Fruit fly (Drosophila melanogaster) whole organism, wandering third instar larva: ENCODE data around the gene RtGEF.

Experiments
- Abd-B ChIP-seq: fragments of >200 bp; optimal IDR thresholded peaks from 2 replicates; lab custom pipeline; 2017; ENCODE audit warnings: missing biosample characterization, missing genetic modification characterization
- CG32264 ChIP-seq: fragments of 200-800 bp; sonication (Bioruptor generic); optimal IDR thresholded peaks from 2 replicates; lab custom pipeline; 2016; ENCODE audit warnings: missing biosample characterization, missing genetic modification characterization
- CG9705 ChIP-seq: fragments of 200-800 bp; sonication (Bioruptor generic); optimal IDR thresholded peaks from 2 replicates; lab custom pipeline; 2018; ENCODE audit warnings: missing biosample characterization, mild to moderate bottlenecking, missing genetic modification characterization
- CrebA ChIP-seq: fragments of 200-800 bp; sonication (Bioruptor generic); optimal IDR thresholded peaks from 2 replicates; lab custom pipeline; 2016; ENCODE audit warnings: missing biosample characterization, mild to moderate bottlenecking, missing genetic modification characterization, borderline replicate concordance
- Dfd ChIP-seq: fragments of >200 bp; optimal IDR thresholded peaks from 2 replicates; lab custom pipeline; 2017; ENCODE audit warnings: missing biosample characterization, missing genetic modification characterization
- Dif ChIP-seq: fragments of 200-275, 200-300 bp; sonication (Bioruptor generic); optimal IDR thresholded peaks from 2 replicates; lab custom pipeline; 2018; ENCODE audit warnings: missing biosample characterization, missing genetic modification characterization; ENCODE audit not compliant: partially characterized antibody
- GATAd ChIP-seq: sonication (Bioruptor generic); optimal IDR thresholded peaks from 2 replicates; lab custom pipeline; 2016; ENCODE audit warnings: missing biosample characterization, missing genetic modification characterization
- HLH106 ChIP-seq: fragments of 200-800 bp; optimal IDR thresholded peaks from 3 replicates; lab custom pipeline; 2019; ENCODE audit warnings: missing biosample characterization, mild to moderate bottlenecking, missing genetic modification characterization, moderate library complexity
- Hnf4 ChIP-seq: fragments of 200-800 bp; sonication (Bioruptor generic); optimal IDR thresholded peaks from 2 replicates; lab custom pipeline; 2016; ENCODE audit warnings: missing biosample characterization, mild to moderate bottlenecking, missing genetic modification characterization
- Hr78 ChIP-seq: fragments of >200 bp; optimal IDR thresholded peaks from 2 replicates; lab custom pipeline; 2017; ENCODE audit warnings: missing biosample characterization, missing genetic modification characterization
- Hr83 ChIP-seq: fragments of 200-300 bp; sonication (Bioruptor generic); optimal IDR thresholded peaks from 2 replicates; lab custom pipeline; 2016; ENCODE audit warnings: missing biosample characterization, mild to moderate bottlenecking, missing genetic modification characterization, moderate library complexity; ENCODE audit not compliant: poor library complexity, severe bottlenecking
- Jra ChIP-seq: sonication (Bioruptor generic); optimal IDR thresholded peaks from 2 replicates; lab custom pipeline; 2016; ENCODE audit warnings: missing biosample characterization, missing genetic modification characterization
- Mio ChIP-seq: sonication (Bioruptor generic); optimal IDR thresholded peaks from 2 replicates; lab custom pipeline; 2016; ENCODE audit warnings: missing biosample characterization, missing genetic modification characterization
- Myc ChIP-seq: fragments of >200 bp; optimal IDR thresholded peaks from 2 replicates; lab custom pipeline; 2017
- N ChIP-seq: fragments of >200 bp; optimal IDR thresholded peaks from 2 replicates; lab custom pipeline; 2018; ENCODE audit warnings: missing biosample characterization, missing external identifiers, missing genetic modification characterization
- OdsH ChIP-seq: fragments of 200-800 bp; sonication (Bioruptor generic); optimal IDR thresholded peaks from 2 replicates; lab custom pipeline; 2016; ENCODE audit warnings: missing biosample characterization, mild to moderate bottlenecking, missing genetic modification characterization
- Rel ChIP-seq, 2 experiments: fragments of 200-800 bp; sonication (Bioruptor generic) in 1 of 2; optimal IDR thresholded peaks; 2 replicates in 1 of 2; 3 replicates in 1 of 2; lab custom pipeline; 2016 to 2019; ENCODE audit warnings: mild to moderate bottlenecking in 2 of 2, missing biosample characterization in 2 of 2, missing genetic modification characterization in 2 of 2, moderate library complexity in 1 of 2
- Vsx2 ChIP-seq: fragments of 200-300, 225-300 bp; sonication (Bioruptor generic); optimal IDR thresholded peaks from 2 replicates; lab custom pipeline; 2018; ENCODE audit warnings: missing biosample characterization, missing genetic modification characterization; ENCODE audit not compliant: partially characterized antibody
- br ChIP-seq: fragments of 200-800 bp; sonication (Bioruptor generic); optimal IDR thresholded peaks from 2 replicates; lab custom pipeline; 2016; ENCODE audit warnings: missing biosample characterization, missing genetic modification characterization
- brk ChIP-seq: fragments of 200-800 bp; sonication (Bioruptor generic); optimal IDR thresholded peaks from 2 replicates; lab custom pipeline; 2016; ENCODE audit warnings: missing biosample characterization, mild to moderate bottlenecking, missing genetic modification characterization
- dl ChIP-seq, 2 experiments: fragments of 175-275, 200-275 bp in 1 of 2; fragments of 200-275 bp in 1 of 2; sonication (Bioruptor generic); optimal IDR thresholded peaks; lab custom pipeline; 2018; ENCODE audit warnings: mild to moderate bottlenecking in 2 of 2, missing biosample characterization in 2 of 2, missing genetic modification characterization in 2 of 2, moderate library complexity in 2 of 2; ENCODE audit not compliant: partially characterized antibody in 2 of 2, insufficient read depth in 1 of 2
- dmrt93B ChIP-seq: fragments of 200-800 bp; sonication (Bioruptor generic); optimal IDR thresholded peaks from 2 replicates; lab custom pipeline; 2018; ENCODE audit warnings: missing biosample characterization, mild to moderate bottlenecking, missing genetic modification characterization
- dsf ChIP-seq: sonication (Bioruptor generic); optimal IDR thresholded peaks from 2 replicates; lab custom pipeline; 2016; ENCODE audit warnings: missing biosample characterization, missing genetic modification characterization, borderline replicate concordance
- ey ChIP-seq: fragments of 200-800 bp; sonication (Bioruptor generic); optimal IDR thresholded peaks from 2 replicates; lab custom pipeline; 2016; ENCODE audit warnings: missing biosample characterization, missing genetic modification characterization
- foxo ChIP-seq, 2 experiments: fragments of 200-800 bp; sonication (Bioruptor generic); optimal IDR thresholded peaks; 2 replicates in 1 of 2; 3 replicates in 1 of 2; lab custom pipeline; 2016 to 2017; ENCODE audit warnings: missing biosample characterization in 2 of 2, missing genetic modification characterization in 2 of 2
- fru ChIP-seq: fragments of 200-800 bp; sonication (Bioruptor generic); optimal IDR thresholded peaks from 3 replicates; lab custom pipeline; 2016; ENCODE audit warnings: missing biosample characterization, mild to moderate bottlenecking, missing genetic modification characterization
- h ChIP-seq: fragments of 200-800 bp; sonication (Bioruptor generic); optimal IDR thresholded peaks from 3 replicates; lab custom pipeline; 2016; ENCODE audit warnings: missing biosample characterization, mild to moderate bottlenecking, missing genetic modification characterization
- jim ChIP-seq: fragments of 175-275, 200-325 bp; sonication (Bioruptor generic); optimal IDR thresholded peaks from 2 replicates; lab custom pipeline; 2016; ENCODE audit warnings: missing biosample characterization, mild to moderate bottlenecking, missing genetic modification characterization
- lola ChIP-seq: fragments of >200 bp; optimal IDR thresholded peaks from 2 replicates; lab custom pipeline; 2017; ENCODE audit warnings: missing biosample characterization, missing genetic modification characterization
- pan ChIP-seq: fragments of >200 bp; optimal IDR thresholded peaks from 2 replicates; lab custom pipeline; 2017
- psq ChIP-seq: fragments of 200-800 bp; sonication (Bioruptor generic); optimal IDR thresholded peaks from 3 replicates; lab custom pipeline; 2017; ENCODE audit warnings: missing biosample characterization, mild to moderate bottlenecking, missing genetic modification characterization, moderate library complexity
- rgr ChIP-seq: fragments of 200-800 bp; sonication (Bioruptor generic); optimal IDR thresholded peaks from 3 replicates; lab custom pipeline; 2016; ENCODE audit warnings: missing biosample characterization, mild to moderate bottlenecking, missing genetic modification characterization
- sage ChIP-seq: fragments of 200-800 bp; sonication (Bioruptor generic); optimal IDR thresholded peaks from 2 replicates; lab custom pipeline; 2016; ENCODE audit warnings: missing biosample characterization, mild to moderate bottlenecking, missing genetic modification characterization
- sv ChIP-seq: fragments of 200-800 bp; sonication (Bioruptor generic); optimal IDR thresholded peaks from 3 replicates; lab custom pipeline; 2016; ENCODE audit warnings: missing biosample characterization, missing genetic modification characterization
- tai ChIP-seq: sonication (Bioruptor generic); optimal IDR thresholded peaks from 2 replicates; lab custom pipeline; 2016; ENCODE audit warnings: missing biosample characterization, missing genetic modification characterization
- usp ChIP-seq: fragments of >200 bp; optimal IDR thresholded peaks from 2 replicates; lab custom pipeline; 2017; ENCODE audit warnings: missing biosample characterization, missing genetic modification characterization
- woc ChIP-seq: sonication (Bioruptor generic); optimal IDR thresholded peaks from 2 replicates; lab custom pipeline; 2016; ENCODE audit warnings: missing biosample characterization, mild to moderate bottlenecking, missing genetic modification characterization

RtGEF gene

dm6 chr2L:20371451-20371850, 21.2 kb downstream of the RtGEF start:
- TF ChIP-seq N (GFP tag; lab: Kevin White, UChicago), result no peak

DNA sequence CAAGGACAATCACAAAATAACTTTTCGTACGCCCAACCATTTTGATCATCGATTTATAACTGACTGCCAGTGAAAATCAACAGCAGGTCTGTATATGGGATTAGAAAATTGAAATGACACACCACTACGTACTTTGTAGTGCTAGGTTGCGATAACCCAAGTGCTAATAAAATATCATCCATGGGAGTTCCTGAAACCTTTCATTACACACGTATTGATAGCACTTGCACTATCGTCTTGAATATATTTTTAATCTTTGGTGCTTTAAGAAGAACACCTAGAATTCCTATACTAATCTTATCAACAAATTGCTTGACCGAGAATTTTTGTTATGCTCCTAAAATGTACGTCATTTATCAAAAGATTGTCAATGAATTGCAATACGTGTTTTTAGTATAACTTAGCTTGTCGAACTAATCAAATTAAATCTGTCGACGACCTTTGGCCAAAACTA, 23.8 kb downstream of the RtGEF start, which contains the start of gene Ugt37A1:
TSS of gene Ugt37A1 (minus strand) at position 51 of the 454 bp plus-strand sequence.
- TF ChIP-seq CrebA (GFP tag; lab: Kevin White, UChicago) (no peak), sv (GFP tag; lab: Kevin White, UChicago) (no peak), dsf (no peak), dl (GFP tag; optimal IDR thresholded peaks at IDR 0.05; lab: Kevin White, UChicago; ENCODE audit: insufficient read depth in 1 of 2, partially characterized antibody in 2 of 2) (no peak), br (GFP tag; lab: Kevin White, UChicago) (no peak), Abd-B (GFP tag; lab: Kevin White, UChicago) (no peak), CG32264 (GFP tag; lab: Kevin White, UChicago) (no peak)

dm6 chr2L:20381329-20381728, 31.1 kb downstream of the RtGEF start:
- TF ChIP-seq Hnf4 (GFP tag; lab: Kevin White, UChicago) (no peak), psq (GFP tag; lab: Kevin White, UChicago) (no peak)

DNA sequence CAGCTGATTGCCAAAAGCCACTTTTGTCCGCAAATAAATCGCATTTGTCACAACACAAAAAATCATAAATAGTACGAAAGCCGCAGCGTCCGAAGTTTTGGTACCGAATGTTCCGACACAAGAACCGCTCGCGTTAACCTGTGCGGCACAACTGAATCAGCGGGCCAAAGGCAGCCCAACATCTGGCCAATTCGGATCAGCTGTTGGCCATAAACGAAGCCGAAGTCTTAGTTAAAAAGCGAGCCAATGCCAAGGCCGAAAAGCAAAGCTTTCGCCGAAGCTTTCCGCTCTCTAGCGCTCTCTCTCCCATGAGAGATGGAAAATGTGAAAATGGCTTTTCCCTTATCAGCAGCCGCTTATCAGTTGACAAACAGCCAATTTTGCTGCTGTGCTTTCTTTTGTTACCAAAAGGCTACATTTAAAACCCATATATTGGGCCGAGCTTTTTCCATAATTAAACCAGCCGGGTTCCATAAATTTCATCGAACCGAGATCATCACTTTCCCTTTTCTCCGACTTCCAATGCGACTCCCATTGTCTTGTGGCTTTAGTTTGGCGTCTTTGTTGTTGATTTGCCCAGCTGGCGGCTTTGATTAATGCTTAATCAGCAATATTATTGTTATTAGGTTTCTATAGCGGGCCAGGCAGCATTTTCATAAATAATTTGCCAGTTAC, 32.0 kb downstream of the RtGEF start, which contains the start of gene CG16798:
TSS of gene CG16798 (minus strand) at position 216 of the 675 bp plus-strand sequence.
- TF ChIP-seq Mio (GFP tag; lab: Kevin White, UChicago) (no peak), OdsH (GFP tag; lab: Kevin White, UChicago) (no peak), Rel (GFP tag; optimal IDR thresholded peaks at IDR 0.05; lab: Kevin White, UChicago) (no peak), Rel (tag; optimal IDR thresholded peaks at IDR 0.05; lab: Kevin White, UChicago) (no peak), Myc (no peak), tai (no peak), pan (no peak), dl (GFP tag; optimal IDR thresholded peaks at IDR 0.05; lab: Kevin White, UChicago; ENCODE audit: insufficient read depth in 1 of 2, partially characterized antibody in 2 of 2) (no peak), foxo (GFP tag; optimal IDR thresholded peaks at IDR 0.05; lab: Kevin White, UChicago) (no peak), CrebA (GFP tag; lab: Kevin White, UChicago) (no peak), Vsx2 (GFP tag; lab: Kevin White, UChicago) (no peak), CG32264 (GFP tag; lab: Kevin White, UChicago) (no peak), rgr (GFP tag; lab: Kevin White, UChicago) (no peak), brk (GFP tag; lab: Kevin White, UChicago) (no peak)

dm6 chr2L:20390004-20390403, 39.8 kb downstream of the RtGEF start:
- TF ChIP-seq usp, result no peak
- no peak for TF ChIP-seq CG9705 (GFP tag; lab: Kevin White, UChicago)
- no peak for TF ChIP-seq CG32264 (GFP tag; lab: Kevin White, UChicago)
- no peak for TF ChIP-seq psq (GFP tag; lab: Kevin White, UChicago)
- TF ChIP-seq brk (GFP tag; lab: Kevin White, UChicago), result no peak
- peak; percentile 7 for TF ChIP-seq Hnf4 (GFP tag; lab: Kevin White, UChicago)
- TF ChIP-seq br (GFP tag; lab: Kevin White, UChicago), result no peak
- TF ChIP-seq OdsH (GFP tag; lab: Kevin White, UChicago), result peak; percentile 13
- TF ChIP-seq Dfd (GFP tag; lab: Kevin White, UChicago), result no peak
- TF ChIP-seq sv (GFP tag; lab: Kevin White, UChicago), result no peak
- no peak for TF ChIP-seq dl (GFP tag; optimal IDR thresholded peaks at IDR 0.05; lab: Kevin White, UChicago; ENCODE audit: insufficient read depth in 1 of 2, partially characterized antibody in 2 of 2)
- no peak for TF ChIP-seq jim (GFP tag; lab: Kevin White, UChicago)
- no peak for TF ChIP-seq pan
- TF ChIP-seq h, result peak; percentile 18
- no peak for TF ChIP-seq lola
- no peak for TF ChIP-seq Abd-B (GFP tag; lab: Kevin White, UChicago)
- TF ChIP-seq woc (GFP tag; lab: Kevin White, UChicago), result no peak
- TF ChIP-seq rgr (GFP tag; lab: Kevin White, UChicago), result peak; percentile 46
- TF ChIP-seq tai, result no peak
- TF ChIP-seq Hr83 (GFP tag; lab: Kevin White, UChicago), result peak; percentile 21
- TF ChIP-seq Rel (GFP tag; optimal IDR thresholded peaks at IDR 0.05; lab: Kevin White, UChicago), result no peak
- TF ChIP-seq Rel (tag; optimal IDR thresholded peaks at IDR 0.05; lab: Kevin White, UChicago), result no peak
- no peak for TF ChIP-seq Mio (GFP tag; lab: Kevin White, UChicago)
- peak; percentile 1 for TF ChIP-seq HLH106 (tag; lab: Kevin White, UChicago)
- TF ChIP-seq foxo (GFP tag; optimal IDR thresholded peaks at IDR 0.05; lab: Kevin White, UChicago), result peak in 1 of 2 experiments; percentile 21
- no peak for TF ChIP-seq sage
- TF ChIP-seq Dif (GFP tag; lab: Kevin White, UChicago), result no peak
- TF ChIP-seq Hr78 (GFP tag; lab: Kevin White, UChicago), result no peak
- no peak for TF ChIP-seq Myc
- TF ChIP-seq Jra (GFP tag; lab: Kevin White, UChicago), result no peak
- TF ChIP-seq ey (GFP tag; lab: Kevin White, UChicago), result no peak
- no peak for TF ChIP-seq dsf
- no peak for TF ChIP-seq fru (GFP tag; lab: Kevin White, UChicago)
- no peak for TF ChIP-seq dmrt93B
- no peak for TF ChIP-seq CrebA (GFP tag; lab: Kevin White, UChicago)
- TF ChIP-seq GATAd (GFP tag; lab: Kevin White, UChicago), result no peak
